Fruit fly (Drosophila melanogaster): ENCODE results near the gene CG12237.

dm6 chrX:19638328-19638940 lies 4.2 kb downstream of the CG12237 start, which contains the start of gene Rcd-1:
- no peak for TF ChIP-seq psq (optimal IDR thresholded peaks at IDR 0.05)
- no peak for TF ChIP-seq usp (GFP tag; optimal IDR thresholded peaks at IDR 0.05)
- TF ChIP-seq Dll (optimal IDR thresholded peaks at IDR 0.05) = no peak
- no peak for TF ChIP-seq CG8478 (optimal IDR thresholded peaks at IDR 0.05)
- TF ChIP-seq EcR (GFP tag; optimal IDR thresholded peaks at IDR 0.05) = no peak
